Worm (Caenorhabditis elegans): ENCODE results near the gene osm-12.
A peak's percentile ranks its signal among the peaks of the same experiment; 100 is the strongest.

The osm-12 gene

ce11 chrIII:12247329-12247728 is 45.0 kb upstream of the osm-12 start:
- TF ChIP-seq mdl-1 (tag; optimal IDR thresholded peaks at IDR 0.05) = no peak
- no peak for TF ChIP-seq irx-1 (tag; optimal IDR thresholded peaks at IDR 0.05)
- no peak for TF ChIP-seq ceh-8 (GFP tag; optimal IDR thresholded peaks at IDR 0.05)
- TF ChIP-seq efl-3 (GFP tag; optimal IDR thresholded peaks at IDR 0.05) = no peak
- TF ChIP-seq lin-35 (GFP tag; optimal IDR thresholded peaks at IDR 0.05) = peak in 1 of 2 experiments; percentile 5
- TF ChIP-seq lin-14 (GFP tag; optimal IDR thresholded peaks at IDR 0.05) = no peak
- no peak for TF ChIP-seq ztf-4 (tag; optimal IDR thresholded peaks at IDR 0.05)
- no peak for TF ChIP-seq lin-13 (GFP tag; optimal IDR thresholded peaks at IDR 0.05)
- TF ChIP-seq rnt-1 (tag; optimal IDR thresholded peaks at IDR 0.05) = peak; percentile 26
- TF ChIP-seq ztf-11 (tag; optimal IDR thresholded peaks at IDR 0.05) = no peak
- TF ChIP-seq efl-1 (optimal IDR thresholded peaks at IDR 0.05) = peak; percentile 7 to 59
- peak; percentile 52 to 88 for TF ChIP-seq efl-1 (GFP tag; optimal IDR thresholded peaks at IDR 0.05 in 1 of 2)
- TF ChIP-seq unc-30 (tag; optimal IDR thresholded peaks at IDR 0.05) = no peak
- TF ChIP-seq xbp-1 (tag; optimal IDR thresholded peaks at IDR 0.05) = no peak
- no peak for TF ChIP-seq zag-1 (tag; optimal IDR thresholded peaks at IDR 0.05)
- TF ChIP-seq fkh-4 (tag; optimal IDR thresholded peaks at IDR 0.05; ENCODE audit: borderline replicate concordance) = no peak
- peak; percentile 58 for TF ChIP-seq ceh-90 (tag; optimal IDR thresholded peaks at IDR 0.05)
- TF ChIP-seq vab-15 (tag; optimal IDR thresholded peaks at IDR 0.05) = no peak
- no peak for TF ChIP-seq nhr-11 (tag; optimal IDR thresholded peaks at IDR 0.05)
- TF ChIP-seq nhr-77 (tag; optimal IDR thresholded peaks at IDR 0.05) = no peak
- TF ChIP-seq hlh-17 (GFP tag; optimal IDR thresholded peaks at IDR 0.05; ENCODE audit: borderline replicate concordance) = no peak
- TF ChIP-seq aha-1 (tag; optimal IDR thresholded peaks at IDR 0.05) = no peak
- no peak for TF ChIP-seq dsc-1 (tag; optimal IDR thresholded peaks at IDR 0.05)
- no peak for TF ChIP-seq sptf-1 (tag; optimal IDR thresholded peaks at IDR 0.05)
- TF ChIP-seq lin-15B (tag; optimal IDR thresholded peaks at IDR 0.05) = no peak
- TF ChIP-seq lsy-2 (tag; optimal IDR thresholded peaks at IDR 0.05) = no peak
- TF ChIP-seq nhr-71 (tag; optimal IDR thresholded peaks at IDR 0.05) = no peak
- TF ChIP-seq ceh-82 (tag; optimal IDR thresholded peaks at IDR 0.05) = no peak
- peak in 2 of 3 experiments; percentile 3 to 42 for TF ChIP-seq dpl-1 (GFP tag; optimal IDR thresholded peaks at IDR 0.05)
- TF ChIP-seq ama-1 (optimal IDR thresholded peaks at IDR 0.05) = no peak
- no peak for TF ChIP-seq pag-3 (tag; optimal IDR thresholded peaks at IDR 0.05; ENCODE audit: borderline replicate concordance, insufficient read depth)
- no peak for TF ChIP-seq nhr-85 (tag)
- no peak for TF ChIP-seq swsn-7 (tag; optimal IDR thresholded peaks at IDR 0.05)
- TF ChIP-seq nhr-28 (tag; optimal IDR thresholded peaks at IDR 0.05) = no peak
- TF ChIP-seq nhr-76 (tag; optimal IDR thresholded peaks at IDR 0.05) = no peak
- TF ChIP-seq mep-1 (tag; optimal IDR thresholded peaks at IDR 0.05) = no peak
- TF ChIP-seq C16A3.4 (tag; optimal IDR thresholded peaks at IDR 0.05) = no peak

- TF ChIP-seq elt-3 (tag; optimal IDR thresholded peaks at IDR 0.05) (no peak), mep-1 (tag; optimal IDR thresholded peaks at IDR 0.05) (no peak), fkh-4 (tag; optimal IDR thresholded peaks at IDR 0.05; ENCODE audit: borderline replicate concordance) (no peak), unc-86 (tag; optimal IDR thresholded peaks at IDR 0.05) (no peak), swsn-7 (tag; optimal IDR thresholded peaks at IDR 0.05) (no peak), hlh-17 (GFP tag; optimal IDR thresholded peaks at IDR 0.05; ENCODE audit: borderline replicate concordance) (no peak), ceh-8 (GFP tag; optimal IDR thresholded peaks at IDR 0.05) (no peak), mdl-1 (tag; optimal IDR thresholded peaks at IDR 0.05) (no peak), mab-9 (GFP tag; IDR thresholded peaks at IDR 0.05) (no peak), dpl-1 (GFP tag; optimal IDR thresholded peaks at IDR 0.05) (no peak), lir-3 (tag; optimal IDR thresholded peaks at IDR 0.05; ENCODE audit: poor library complexity) (no peak), ceh-90 (tag; optimal IDR thresholded peaks at IDR 0.05) (no peak), ets-5 (GFP tag; IDR thresholded peaks at IDR 0.05) (no peak), rnt-1 (tag; optimal IDR thresholded peaks at IDR 0.05) (no peak), nhr-11 (tag; optimal IDR thresholded peaks at IDR 0.05) (no peak), hlh-4 (tag; optimal IDR thresholded peaks at IDR 0.05) (no peak), egl-27 (tag; optimal IDR thresholded peaks at IDR 0.05) (no peak)
These were observed 43.2 kb upstream of the osm-12 start for ce11 chrIII:12245570-12245969.
